Worm (Caenorhabditis elegans) whole organism, L2 larva: ENCODE data around the gene R03H10.5.

Source experiments
- C34F6.9 ChIP-seq: fragments of 150-350 bp; optimal IDR thresholded peaks from 2 replicates; lab custom pipeline; 2014; ENCODE audit warnings: missing biosample characterization, missing genetic modification characterization
- F13H6.1 ChIP-seq: sonication (generic microtip); optimal IDR thresholded peaks from 2 replicates; lab custom pipeline; 2016; ENCODE audit warnings: missing genetic modification characterization, missing compliant biosample characterization
- Y55F3AM.14 ChIP-seq: fragments of 200-800 bp; sonication (Bioruptor generic); optimal IDR thresholded peaks from 2 replicates; lab custom pipeline; 2018; ENCODE audit warnings: mild to moderate bottlenecking, missing genetic modification characterization, missing compliant biosample characterization
- blmp-1 ChIP-seq: sonication (generic microtip); optimal IDR thresholded peaks from 2 replicates; lab custom pipeline; 2017; ENCODE audit warnings: missing genetic modification characterization, mild to moderate bottlenecking, missing compliant biosample characterization, antibody characterized with exemption, moderate library complexity; ENCODE audit not compliant: insufficient read depth
- crh-2 ChIP-seq: sonication (generic microtip); optimal IDR thresholded peaks from 2 replicates; lab custom pipeline; 2017; ENCODE audit warnings: missing biosample characterization, missing genetic modification characterization
- egl-27 ChIP-seq: sonication (generic microtip); optimal IDR thresholded peaks from 3 replicates; lab custom pipeline; 2017; ENCODE audit warnings: missing biosample characterization, missing genetic modification reagents, missing genetic modification characterization
- elt-3 ChIP-seq: sonication (generic microtip); optimal IDR thresholded peaks from 2 replicates; lab custom pipeline; 2017; ENCODE audit warnings: missing biosample characterization, missing genetic modification characterization
- fos-1 ChIP-seq: fragments of 150-350 bp; optimal IDR thresholded peaks from 2 replicates; lab custom pipeline; 2014; ENCODE audit warnings: missing biosample characterization, missing genetic modification characterization
- gmeb-1 ChIP-seq: fragments of 150-350 bp; optimal IDR thresholded peaks from 2 replicates; lab custom pipeline; 2014; ENCODE audit warnings: missing biosample characterization, missing genetic modification characterization
- lin-11 ChIP-seq: fragments of 150-350 bp; sonication (generic microtip); optimal IDR thresholded peaks from 2 replicates; lab custom pipeline; 2014; ENCODE audit warnings: missing biosample characterization, missing genetic modification characterization, inconsistent platforms, mixed read lengths
- lin-13 ChIP-seq: fragments of 150-350 bp; optimal IDR thresholded peaks from 2 replicates; lab custom pipeline; 2014; ENCODE audit warnings: missing biosample characterization, missing genetic modification reagents, missing genetic modification characterization
- lsy-2 ChIP-seq, 2 experiments: fragments of 150-350 bp in 1 of 2; sonication (generic microtip) in 1 of 2; optimal IDR thresholded peaks; 2 replicates each; lab custom pipeline; 2014 to 2017; ENCODE audit warnings: missing biosample characterization in 2 of 2, missing genetic modification characterization in 2 of 2
- mab-5 ChIP-seq: fragments of 150-350 bp; optimal IDR thresholded peaks from 2 replicates; lab custom pipeline; 2014; ENCODE audit warnings: missing biosample characterization, missing genetic modification characterization
- mbf-1 ChIP-seq: sonication (generic microtip); optimal IDR thresholded peaks from 2 replicates; lab custom pipeline; 2017; ENCODE audit warnings: missing biosample characterization, missing genetic modification characterization
- mdl-1 ChIP-seq, 2 experiments: fragments of 150-350 bp in 1 of 2; sonication (generic microtip) in 1 of 2; optimal IDR thresholded peaks; 2 replicates each; lab custom pipeline; 2017; ENCODE audit warnings: missing biosample characterization in 2 of 2, missing genetic modification characterization in 2 of 2
- nhr-10 ChIP-seq: sonication (generic microtip); optimal IDR thresholded peaks from 2 replicates; lab custom pipeline; 2017; ENCODE audit warnings: missing biosample characterization, missing genetic modification characterization
- nhr-11 ChIP-seq: fragments of 150-350 bp; optimal IDR thresholded peaks from 2 replicates; lab custom pipeline; 2014; ENCODE audit warnings: missing biosample characterization, missing genetic modification characterization
- nhr-12 ChIP-seq: fragments of 150-350 bp; optimal IDR thresholded peaks from 2 replicates; lab custom pipeline; 2014; ENCODE audit warnings: missing biosample characterization, missing genetic modification characterization
- nhr-129 ChIP-seq: fragments of 150-350 bp; optimal IDR thresholded peaks from 2 replicates; lab custom pipeline; 2014; ENCODE audit warnings: missing biosample characterization, missing genetic modification characterization
- nhr-21 ChIP-seq: fragments of 150-350 bp; optimal IDR thresholded peaks from 2 replicates; lab custom pipeline; 2014; ENCODE audit warnings: missing biosample characterization, missing genetic modification characterization
- nhr-237 ChIP-seq: fragments of 150-350 bp; optimal IDR thresholded peaks from 2 replicates; lab custom pipeline; 2014; ENCODE audit warnings: missing biosample characterization, missing genetic modification characterization
- nhr-77 ChIP-seq: fragments of 150-350 bp; optimal IDR thresholded peaks from 2 replicates; lab custom pipeline; 2014; ENCODE audit warnings: missing biosample characterization, missing genetic modification characterization
- sem-4 ChIP-seq: fragments of 150-350 bp; optimal IDR thresholded peaks from 2 replicates; lab custom pipeline; 2014; ENCODE audit warnings: missing biosample characterization, missing genetic modification reagents, missing genetic modification characterization
- skn-1 ChIP-seq: sonication (generic microtip); optimal IDR thresholded peaks from 2 replicates; lab custom pipeline; 2017; ENCODE audit warnings: missing biosample characterization, missing genetic modification characterization
- sma-3 ChIP-seq: sonication (generic microtip); optimal IDR thresholded peaks from 2 replicates; lab custom pipeline; 2016; ENCODE audit warnings: missing genetic modification reagents, missing genetic modification characterization, missing compliant biosample characterization
- sma-9 ChIP-seq, 2 experiments: fragments of 150-350 bp in 1 of 2; sonication (generic microtip) in 1 of 2; optimal IDR thresholded peaks; 2 replicates each; lab custom pipeline; 2014 to 2016; ENCODE audit warnings: missing genetic modification characterization in 2 of 2, mild to moderate bottlenecking in 1 of 2, missing biosample characterization in 1 of 2, missing compliant biosample characterization in 1 of 2, missing genetic modification reagents in 1 of 2, moderate library complexity in 1 of 2
- unc-39 ChIP-seq: fragments of 150-350 bp; optimal IDR thresholded peaks from 2 replicates; lab custom pipeline; 2014; ENCODE audit warnings: missing biosample characterization, missing genetic modification characterization
- unc-55 ChIP-seq: fragments of 150-350 bp; sonication (generic microtip); optimal IDR thresholded peaks from 3 replicates; lab custom pipeline; 2014; ENCODE audit warnings: missing biosample characterization, missing genetic modification reagents, missing genetic modification characterization
- unc-62 ChIP-seq: fragments of 150-350 bp; optimal IDR thresholded peaks from 2 replicates; lab custom pipeline; 2014; ENCODE audit warnings: missing biosample characterization, missing genetic modification reagents, missing genetic modification characterization
- zag-1 ChIP-seq: fragments of 150-350 bp; optimal IDR thresholded peaks from 2 replicates; lab custom pipeline; 2014; ENCODE audit warnings: missing biosample characterization, missing genetic modification characterization
- ztf-11 ChIP-seq: sonication (generic microtip); optimal IDR thresholded peaks from 2 replicates; lab custom pipeline; 2017; ENCODE audit warnings: missing biosample characterization, missing genetic modification characterization

The R03H10.5 gene

ce11 chrII:4203729-4204184 is 33.3 kb upstream of the R03H10.5 start, which contains the start of gene mth-1:
Gene mth-1, minus strand, starts transcription at chrII:4203779.
- TF ChIP-seq fos-1 (peak; percentile 68), Y55F3AM.14 (GFP tag; lab: Kevin White, UChicago) (no peak)

ce11 chrII:4202633-4203032 is 32.2 kb upstream of the R03H10.5 start:
- peak; percentile 4 for TF ChIP-seq unc-55 (GFP tag; lab: Kevin White, UChicago)

- TF ChIP-seq nhr-77 (no peak), sma-9 (GFP tag; optimal IDR thresholded peaks at IDR 0.05; lab: Kevin White, UChicago) (peak; percentile 77), sma-9 (tag; optimal IDR thresholded peaks at IDR 0.05; lab: Kevin White, UChicago) (no peak), nhr-237 (tag; lab: Kevin White, UChicago) (no peak), mab-5 (no peak), fos-1 (peak; percentile 88), sma-3 (GFP tag; lab: Kevin White, UChicago) (no peak), F13H6.1 (tag; lab: Kevin White, UChicago) (peak; percentile 33), gmeb-1 (peak; percentile 24), crh-2 (tag; lab: Kevin White, UChicago) (peak; percentile 12), nhr-10 (tag; lab: Kevin White, UChicago) (no peak), skn-1 (tag; lab: Kevin White, UChicago) (no peak), zag-1 (tag; lab: Kevin White, UChicago) (no peak), nhr-21 (tag; lab: Kevin White, UChicago) (no peak)
Observed at ce11 chrII:4194127-4194526, 23.7 kb upstream of the R03H10.5 start, which contains the start of gene mth-2. Gene mth-2, minus strand, starts transcription at chrII:4194314.

ce11 chrII:4186364-4186763 is 16.0 kb upstream of the R03H10.5 start, which contains the start of gene cpna-1:
Gene cpna-1, plus strand, starts transcription at chrII:4186664.
- TF ChIP-seq mbf-1 (no peak), nhr-12 (no peak), egl-27 (tag; lab: Kevin White, UChicago) (no peak), mdl-1 (tag; optimal IDR thresholded peaks at IDR 0.05; lab: Kevin White, UChicago) (no peak), crh-2 (tag; lab: Kevin White, UChicago) (no peak), C34F6.9 (tag; lab: Kevin White, UChicago) (no peak)

ce11 chrII:4183979-4184378 is 13.6 kb upstream of the R03H10.5 start:
- TF ChIP-seq C34F6.9 (tag; lab: Kevin White, UChicago) (peak; percentile 37), nhr-129 (tag; lab: Kevin White, UChicago) (peak; percentile 65), F13H6.1 (tag; lab: Kevin White, UChicago) (peak; percentile 56), lin-11 (tag; lab: Kevin White, UChicago) (no peak)

- TF ChIP-seq nhr-21 (tag; lab: Kevin White, UChicago) (no peak), Y55F3AM.14 (GFP tag; lab: Kevin White, UChicago) (no peak), mdl-1 (tag; optimal IDR thresholded peaks at IDR 0.05; lab: Kevin White, UChicago) (no peak), sem-4 (tag; lab: Kevin White, UChicago) (no peak), sma-9 (GFP tag; optimal IDR thresholded peaks at IDR 0.05; lab: Kevin White, UChicago) (no peak), sma-9 (tag; optimal IDR thresholded peaks at IDR 0.05; lab: Kevin White, UChicago) (no peak), lin-11 (tag; lab: Kevin White, UChicago) (no peak), unc-62 (GFP tag; lab: Kevin White, UChicago) (no peak), lin-13 (GFP tag; lab: Kevin White, UChicago) (no peak), nhr-11 (tag; lab: Kevin White, UChicago) (no peak), elt-3 (tag; lab: Kevin White, UChicago) (no peak), lsy-2 (tag; optimal IDR thresholded peaks at IDR 0.05; lab: Kevin White, UChicago) (no peak), blmp-1 (tag; lab: Kevin White, UChicago) (no peak), mab-5 (no peak), unc-39 (no peak), ztf-11 (no peak)
Observed at ce11 chrII:4182364-4182763, 12.0 kb upstream of the R03H10.5 start, which contains the start of gene R03H10.11. Gene R03H10.11, plus strand, starts transcription at chrII:4182664.
